Fruit fly (Drosophila melanogaster) Kc167 (cell line): ENCODE results near the gene trn.

Experiments used
- Myc ChIP-seq: fragments of >200 bp; optimal IDR thresholded peaks from 2 replicates; lab custom pipeline; 2017; ENCODE audit warnings: missing external identifiers
- Sin3A ChIP-seq: fragments of >200 bp; optimal IDR thresholded peaks from 2 replicates; lab custom pipeline; 2018; ENCODE audit warnings: missing external identifiers
- h ChIP-seq: fragments of >200 bp; optimal IDR thresholded peaks from 3 replicates; lab custom pipeline; 2018; ENCODE audit warnings: missing external identifiers
- insv ChIP-seq: fragments of >200 bp; optimal IDR thresholded peaks from 3 replicates; lab custom pipeline; 2018; ENCODE audit warnings: missing external identifiers
- psq ChIP-seq: fragments of >200 bp; optimal IDR thresholded peaks from 2 replicates; lab custom pipeline; 2017; ENCODE audit warnings: missing external identifiers
- ttk ChIP-seq: sonication (Bioruptor generic); optimal IDR thresholded peaks from 2 replicates; lab custom pipeline; 2017; ENCODE audit warnings: missing external identifiers

Gene trn

dm6 chr3L:13134906-13135305 is 20.8 kb downstream of the trn start:
- TF ChIP-seq ttk (lab: Kevin White, UChicago) = no peak
- TF ChIP-seq Sin3A (lab: Kevin White, UChicago) = no peak
- no peak for TF ChIP-seq Myc (lab: Kevin White, UChicago)
- TF ChIP-seq psq (lab: Kevin White, UChicago) = no peak
- TF ChIP-seq insv = no peak
- no peak for TF ChIP-seq h (lab: Kevin White, UChicago)

dm6 chr3L:13135382-13135928 is 21.4 kb downstream of the trn start:
- TF ChIP-seq Myc (lab: Kevin White, UChicago) = no peak
- TF ChIP-seq Sin3A (lab: Kevin White, UChicago) = no peak
- TF ChIP-seq h (lab: Kevin White, UChicago) = no peak
- no peak for TF ChIP-seq insv
- TF ChIP-seq ttk (lab: Kevin White, UChicago) = no peak
- no peak for TF ChIP-seq psq (lab: Kevin White, UChicago)

dm6 chr3L:13135969-13136368 is 21.9 kb downstream of the trn start, which contains the start of gene CG33262:
Gene CG33262 (plus strand): TSS chr3L:13136269.
- TF ChIP-seq ttk (lab: Kevin White, UChicago) (no peak), h (lab: Kevin White, UChicago) (no peak), psq (lab: Kevin White, UChicago) (no peak), insv (no peak), Sin3A (lab: Kevin White, UChicago) (no peak), Myc (lab: Kevin White, UChicago) (no peak)

- TF ChIP-seq psq (lab: Kevin White, UChicago) (no peak), Myc (lab: Kevin White, UChicago) (no peak), h (lab: Kevin White, UChicago) (no peak), ttk (lab: Kevin White, UChicago) (no peak), Sin3A (lab: Kevin White, UChicago) (no peak), insv (no peak)
Measured at dm6 chr3L:13137394-13137793, 23.3 kb downstream of the trn start.

dm6 chr3L:13145021-13145420 is 30.9 kb downstream of the trn start:
- TF ChIP-seq Myc (lab: Kevin White, UChicago) (no peak), insv (no peak), h (lab: Kevin White, UChicago) (no peak), psq (lab: Kevin White, UChicago) (no peak), ttk (lab: Kevin White, UChicago) (no peak), Sin3A (lab: Kevin White, UChicago) (no peak)

dm6 chr3L:13146491-13146890 is 32.4 kb downstream of the trn start:
- TF ChIP-seq insv = no peak
- no peak for TF ChIP-seq h (lab: Kevin White, UChicago)
- no peak for TF ChIP-seq Myc (lab: Kevin White, UChicago)
- no peak for TF ChIP-seq psq (lab: Kevin White, UChicago)
- TF ChIP-seq Sin3A (lab: Kevin White, UChicago) = no peak
- no peak for TF ChIP-seq ttk (lab: Kevin White, UChicago)

dm6 chr3L:13153915-13154542 is 40.0 kb downstream of the trn start:
- TF ChIP-seq ttk (lab: Kevin White, UChicago) = no peak
- TF ChIP-seq h (lab: Kevin White, UChicago) = no peak
- no peak for TF ChIP-seq Sin3A (lab: Kevin White, UChicago)
- no peak for TF ChIP-seq Myc (lab: Kevin White, UChicago)
- no peak for TF ChIP-seq psq (lab: Kevin White, UChicago)
- no peak for TF ChIP-seq insv

dm6 chr3L:13155276-13155675 is 41.2 kb downstream of the trn start:
- TF ChIP-seq ttk (lab: Kevin White, UChicago) (no peak), Myc (lab: Kevin White, UChicago) (no peak), insv (no peak), h (lab: Kevin White, UChicago) (no peak), psq (lab: Kevin White, UChicago) (no peak), Sin3A (lab: Kevin White, UChicago) (no peak)
